Worm (Caenorhabditis elegans): ENCODE measurements around the gene F38E11.6.
A peak's percentile ranks its signal among the peaks of the same experiment; 100 is the strongest.

Gene F38E11.6

ce11 chrIV:9511221-9511638 lies 43.9 kb upstream of the F38E11.6 start (continued):
- no peak for TF ChIP-seq zfh-2 (GFP tag; conservative IDR thresholded peaks at IDR 0.05)
- no peak for TF ChIP-seq ztf-28 (GFP tag; IDR thresholded peaks at IDR 0.05)
- no peak for TF ChIP-seq pha-4 (tag; optimal IDR thresholded peaks at IDR 0.05)
- peak; percentile 57 for TF ChIP-seq xnd-1 (tag; optimal IDR thresholded peaks at IDR 0.05)
- peak; percentile 55; the same call in 1 of the 2 replicates for TF ChIP-seq rcor-1 (GFP tag; IDR thresholded peaks at IDR 0.05)
- TF ChIP-seq madf-8 (GFP tag; conservative IDR thresholded peaks at IDR 0.05), result no peak
- peak; percentile 71 for TF ChIP-seq madf-6 (GFP tag; IDR thresholded peaks at IDR 0.05)
- TF ChIP-seq hlh-12 (tag; optimal IDR thresholded peaks at IDR 0.05), result no peak
- TF ChIP-seq lin-26 (GFP tag; IDR thresholded peaks at IDR 0.05), result no peak; the same call in 1 of the 2 replicates
- TF ChIP-seq atf-7 (tag; optimal IDR thresholded peaks at IDR 0.05), result peak; percentile 56
- TF ChIP-seq rec-8 (tag; optimal IDR thresholded peaks at IDR 0.05), result peak in 1 of 2 experiments; percentile 25
- peak; percentile 89 for TF ChIP-seq snpc-1.1 (tag; optimal IDR thresholded peaks at IDR 0.05; ENCODE audit: insufficient read depth)
- TF ChIP-seq dpl-1 (GFP tag; optimal IDR thresholded peaks at IDR 0.05), result no peak
- peak; percentile 55 for TF ChIP-seq hrde-1 (tag; optimal IDR thresholded peaks at IDR 0.05; ENCODE audit: borderline replicate concordance)
- peak; percentile 12; the same call in 1 of the 2 replicates for TF ChIP-seq cebp-2 (GFP tag; IDR thresholded peaks at IDR 0.05)
- 0 out of 2 replicates have a peak, but pooled peaks have one; percentile 7 for TF ChIP-seq attf-3 (GFP tag; conservative IDR thresholded peaks at IDR 0.05)
- TF ChIP-seq ama-1 (optimal IDR thresholded peaks at IDR 0.05), result peak; percentile 79
- no peak for TF ChIP-seq ama-1 (GFP tag; optimal IDR thresholded peaks at IDR 0.05)
- no peak for TF ChIP-seq bed-2 (GFP tag; IDR thresholded peaks at IDR 0.05)
- TF ChIP-seq attf-5 (GFP tag; optimal IDR thresholded peaks at IDR 0.05), result peak; percentile 47
- TF ChIP-seq ztf-26 (tag; optimal IDR thresholded peaks at IDR 0.05), result peak; percentile 25
- TF ChIP-seq K12H6.12 (tag; optimal IDR thresholded peaks at IDR 0.05), result peak; percentile 43
- 0 out of 2 replicates have a peak, but pooled peaks have one; percentile 45 for TF ChIP-seq Y95B8A.8 (GFP tag; IDR thresholded peaks at IDR 0.05)
- peak; percentile 57 for TF ChIP-seq chd-7 (tag; optimal IDR thresholded peaks at IDR 0.05)
- no peak; the same call in 1 of the 2 replicates for TF ChIP-seq C06A6.2 (GFP tag; conservative IDR thresholded peaks at IDR 0.05)
- peak; percentile 17 for TF ChIP-seq B0261.1 (tag; optimal IDR thresholded peaks at IDR 0.05)
- peak; percentile 71 for TF ChIP-seq attf-6 (GFP tag; IDR thresholded peaks at IDR 0.05)
- no peak for TF ChIP-seq efl-1 (GFP tag; optimal IDR thresholded peaks at IDR 0.05)
- TF ChIP-seq Y53F4B.3 (GFP tag; IDR thresholded peaks at IDR 0.05), result no peak
- TF ChIP-seq F57A8.1 (GFP tag; optimal IDR thresholded peaks at IDR 0.05), result no peak
- TF ChIP-seq let-526 (GFP tag; IDR thresholded peaks at IDR 0.05), result no peak
- TF ChIP-seq dpff-1 (tag; optimal IDR thresholded peaks at IDR 0.05), result no peak
- TF ChIP-seq nhr-120 (GFP tag; IDR thresholded peaks at IDR 0.05), result no peak
- no peak for TF ChIP-seq lsy-27 (tag; optimal IDR thresholded peaks at IDR 0.05; ENCODE audit: borderline replicate concordance, insufficient read depth)
- no peak for TF ChIP-seq ceh-40 (GFP tag; IDR thresholded peaks at IDR 0.05)
- peak; percentile 70 for TF ChIP-seq tlf-1 (GFP tag; optimal IDR thresholded peaks at IDR 0.05)
- no peak for TF ChIP-seq ccch-3 (GFP tag; optimal IDR thresholded peaks at IDR 0.05)
- TF ChIP-seq D2030.7 (GFP tag; IDR thresholded peaks at IDR 0.05), result peak; percentile 56
- peak; percentile 56 for TF ChIP-seq F49E8.2 (tag; optimal IDR thresholded peaks at IDR 0.05; ENCODE audit: insufficient read depth)
- TF ChIP-seq nfyb-1 (GFP tag; IDR thresholded peaks at IDR 0.05), result peak; percentile 68; the same call in 1 of the 2 replicates
- TF ChIP-seq ekl-4 (GFP tag; IDR thresholded peaks at IDR 0.05), result peak; percentile 56; the same call in 1 of the 2 replicates
- TF ChIP-seq K11D2.4 (GFP tag; IDR thresholded peaks at IDR 0.05), result 0 out of 2 replicates have a peak, but pooled peaks have one; percentile 18
- TF ChIP-seq somi-1 (GFP tag; optimal IDR thresholded peaks at IDR 0.05), result no peak
- TF ChIP-seq T07F8.4 (tag; optimal IDR thresholded peaks at IDR 0.05), result no peak
- TF ChIP-seq lin-40 (tag; optimal IDR thresholded peaks at IDR 0.05), result peak; percentile 88
- no peak for TF ChIP-seq ztf-25 (GFP tag; IDR thresholded peaks at IDR 0.05)
- TF ChIP-seq snpc-1.3 (tag; optimal IDR thresholded peaks at IDR 0.05; ENCODE audit: insufficient read depth), result peak; percentile 49
- peak; percentile 46 for TF ChIP-seq lin-54 (GFP tag; optimal IDR thresholded peaks at IDR 0.05)

All from whole organism, young adult.